Worm (Caenorhabditis elegans): ENCODE measurements around the gene H18N23.2.

Gene H18N23.2

ce11 chrX:17640790-17641189 lies at the start of gene H18N23.2:
Gene H18N23.2, minus strand, starts transcription at chrX:17640871.
- TF ChIP-seq klf-2 (GFP tag; conservative IDR thresholded peaks at IDR 0.05): no peak

ce11 chrX:17685959-17686358 lies 45.3 kb upstream of the H18N23.2 start:
- no peak for TF ChIP-seq med-1 (GFP tag; optimal IDR thresholded peaks at IDR 0.05; ENCODE audit: insufficient read depth)
- no peak for TF ChIP-seq tab-1 (GFP tag; IDR thresholded peaks at IDR 0.05)
- no peak for TF ChIP-seq ztf-29 (GFP tag; IDR thresholded peaks at IDR 0.05)
- TF ChIP-seq flt-1 (GFP tag; IDR thresholded peaks at IDR 0.05): no peak
- no peak for TF ChIP-seq ref-1 (GFP tag; conservative IDR thresholded peaks at IDR 0.05)
- no peak for TF ChIP-seq klf-2 (GFP tag; conservative IDR thresholded peaks at IDR 0.05)
- TF ChIP-seq T22C8.4 (GFP tag; IDR thresholded peaks at IDR 0.05): no peak
- TF ChIP-seq cog-1 (tag; optimal IDR thresholded peaks at IDR 0.05): no peak
- no peak for TF ChIP-seq ztf-23 (GFP tag; IDR thresholded peaks at IDR 0.05)

ce11 chrX:17684767-17685166 lies 44.1 kb upstream of the H18N23.2 start, which contains the start of gene T23E7.6:
Gene T23E7.6, minus strand, starts transcription at chrX:17684811.
- TF ChIP-seq cog-1 (tag; optimal IDR thresholded peaks at IDR 0.05): no peak
- no peak for TF ChIP-seq tab-1 (GFP tag; IDR thresholded peaks at IDR 0.05)
- TF ChIP-seq flt-1 (GFP tag; IDR thresholded peaks at IDR 0.05): no peak
- no peak for TF ChIP-seq med-1 (GFP tag; optimal IDR thresholded peaks at IDR 0.05; ENCODE audit: insufficient read depth)
- TF ChIP-seq klf-2 (GFP tag; conservative IDR thresholded peaks at IDR 0.05): no peak
- no peak for TF ChIP-seq T22C8.4 (GFP tag; IDR thresholded peaks at IDR 0.05)
- TF ChIP-seq ztf-23 (GFP tag; IDR thresholded peaks at IDR 0.05): no peak
- no peak for TF ChIP-seq ref-1 (GFP tag; conservative IDR thresholded peaks at IDR 0.05)
- no peak for TF ChIP-seq ztf-29 (GFP tag; IDR thresholded peaks at IDR 0.05)

ce11 chrX:17683698-17684097 lies 43.0 kb upstream of the H18N23.2 start:
- TF ChIP-seq klf-2 (GFP tag; conservative IDR thresholded peaks at IDR 0.05) (no peak), T22C8.4 (GFP tag; IDR thresholded peaks at IDR 0.05) (no peak), ztf-29 (GFP tag; IDR thresholded peaks at IDR 0.05) (no peak), tab-1 (GFP tag; IDR thresholded peaks at IDR 0.05) (no peak), ztf-23 (GFP tag; IDR thresholded peaks at IDR 0.05) (no peak), ref-1 (GFP tag; conservative IDR thresholded peaks at IDR 0.05) (no peak), flt-1 (GFP tag; IDR thresholded peaks at IDR 0.05) (no peak), med-1 (GFP tag; optimal IDR thresholded peaks at IDR 0.05; ENCODE audit: insufficient read depth) (no peak), cog-1 (tag; optimal IDR thresholded peaks at IDR 0.05) (no peak)

ce11 chrX:17682280-17682679 lies 41.6 kb upstream of the H18N23.2 start:
- TF ChIP-seq cog-1 (tag; optimal IDR thresholded peaks at IDR 0.05) (no peak), ztf-23 (GFP tag; IDR thresholded peaks at IDR 0.05) (no peak), ztf-29 (GFP tag; IDR thresholded peaks at IDR 0.05) (no peak)

- TF ChIP-seq med-1 (GFP tag; optimal IDR thresholded peaks at IDR 0.05; ENCODE audit: insufficient read depth) (no peak), ztf-23 (GFP tag; IDR thresholded peaks at IDR 0.05) (no peak), klf-2 (GFP tag; conservative IDR thresholded peaks at IDR 0.05) (no peak), cog-1 (tag; optimal IDR thresholded peaks at IDR 0.05) (no peak), ztf-29 (GFP tag; IDR thresholded peaks at IDR 0.05) (no peak), T22C8.4 (GFP tag; IDR thresholded peaks at IDR 0.05) (no peak), flt-1 (GFP tag; IDR thresholded peaks at IDR 0.05) (no peak), ref-1 (GFP tag; conservative IDR thresholded peaks at IDR 0.05) (no peak), tab-1 (GFP tag; IDR thresholded peaks at IDR 0.05) (no peak)
Measured at ce11 chrX:17681534-17681933, 40.9 kb upstream of the H18N23.2 start.

- TF ChIP-seq tab-1 (GFP tag; IDR thresholded peaks at IDR 0.05) (no peak), ztf-29 (GFP tag; IDR thresholded peaks at IDR 0.05) (no peak), ref-1 (GFP tag; conservative IDR thresholded peaks at IDR 0.05) (no peak), flt-1 (GFP tag; IDR thresholded peaks at IDR 0.05) (no peak), cog-1 (tag; optimal IDR thresholded peaks at IDR 0.05) (no peak), T22C8.4 (GFP tag; IDR thresholded peaks at IDR 0.05) (no peak), klf-2 (GFP tag; conservative IDR thresholded peaks at IDR 0.05) (no peak)
Measured at ce11 chrX:17676679-17677078, 36.0 kb upstream of the H18N23.2 start.

- TF ChIP-seq ref-1 (GFP tag; conservative IDR thresholded peaks at IDR 0.05) (no peak), ztf-23 (GFP tag; IDR thresholded peaks at IDR 0.05) (no peak), med-1 (GFP tag; optimal IDR thresholded peaks at IDR 0.05; ENCODE audit: insufficient read depth) (no peak), klf-2 (GFP tag; conservative IDR thresholded peaks at IDR 0.05) (no peak), cog-1 (tag; optimal IDR thresholded peaks at IDR 0.05) (no peak), T22C8.4 (GFP tag; IDR thresholded peaks at IDR 0.05) (no peak), ztf-29 (GFP tag; IDR thresholded peaks at IDR 0.05) (no peak), flt-1 (GFP tag; IDR thresholded peaks at IDR 0.05) (no peak), tab-1 (GFP tag; IDR thresholded peaks at IDR 0.05) (no peak)
Measured at ce11 chrX:17675727-17676126, 35.1 kb upstream of the H18N23.2 start.

ce11 chrX:17674313-17674712 lies 33.6 kb upstream of the H18N23.2 start:
- TF ChIP-seq flt-1 (GFP tag; IDR thresholded peaks at IDR 0.05): no peak
- TF ChIP-seq T22C8.4 (GFP tag; IDR thresholded peaks at IDR 0.05): no peak
- no peak for TF ChIP-seq med-1 (GFP tag; optimal IDR thresholded peaks at IDR 0.05; ENCODE audit: insufficient read depth)
- no peak for TF ChIP-seq ztf-29 (GFP tag; IDR thresholded peaks at IDR 0.05)
- no peak for TF ChIP-seq cog-1 (tag; optimal IDR thresholded peaks at IDR 0.05)
- TF ChIP-seq tab-1 (GFP tag; IDR thresholded peaks at IDR 0.05): no peak
- TF ChIP-seq ztf-23 (GFP tag; IDR thresholded peaks at IDR 0.05): no peak
- no peak for TF ChIP-seq klf-2 (GFP tag; conservative IDR thresholded peaks at IDR 0.05)
- TF ChIP-seq ref-1 (GFP tag; conservative IDR thresholded peaks at IDR 0.05): no peak

ce11 chrX:17672256-17672655 lies 31.6 kb upstream of the H18N23.2 start:
- no peak for TF ChIP-seq med-1 (GFP tag; optimal IDR thresholded peaks at IDR 0.05; ENCODE audit: insufficient read depth)
- TF ChIP-seq cog-1 (tag; optimal IDR thresholded peaks at IDR 0.05): no peak
- TF ChIP-seq flt-1 (GFP tag; IDR thresholded peaks at IDR 0.05): no peak
- no peak for TF ChIP-seq klf-2 (GFP tag; conservative IDR thresholded peaks at IDR 0.05)
- no peak for TF ChIP-seq ztf-23 (GFP tag; IDR thresholded peaks at IDR 0.05)
- no peak for TF ChIP-seq T22C8.4 (GFP tag; IDR thresholded peaks at IDR 0.05)
- TF ChIP-seq tab-1 (GFP tag; IDR thresholded peaks at IDR 0.05): no peak
- TF ChIP-seq ref-1 (GFP tag; conservative IDR thresholded peaks at IDR 0.05): no peak
- no peak for TF ChIP-seq ztf-29 (GFP tag; IDR thresholded peaks at IDR 0.05)
